Fruit fly (Drosophila melanogaster) whole organism, prepupa: ENCODE measurements around the gene CG11790.
A peak's percentile ranks its signal among the peaks of the same experiment; 100 is the strongest.

Experiments used
- Blimp-1 ChIP-seq: fragments of 200-800 bp; sonication (Bioruptor generic); optimal IDR thresholded peaks from 3 replicates; lab custom pipeline; 2017; ENCODE audit warnings: missing biosample characterization, missing genetic modification characterization, mild to moderate bottlenecking, moderate library complexity, missing genetic modification reagents
- CG10669 ChIP-seq: fragments of 200-800 bp; sonication (Bioruptor generic); optimal IDR thresholded peaks from 3 replicates; lab custom pipeline; 2018; ENCODE audit warnings: missing biosample characterization, mild to moderate bottlenecking, missing genetic modification characterization, moderate library complexity
- CG11762 ChIP-seq: fragments of 200-800 bp; sonication (Bioruptor generic); optimal IDR thresholded peaks from 3 replicates; lab custom pipeline; 2016; ENCODE audit warnings: missing biosample characterization, missing genetic modification characterization; ENCODE audit not compliant: insufficient read depth
- CG15336 ChIP-seq: fragments of 200-800 bp; sonication (Bioruptor generic); IDR thresholded peaks from 2 replicates; pipeline ENCODE4 v1.3.6; 2022; ENCODE audit warnings: missing biosample characterization, missing genetic modification characterization
- CG1621 ChIP-seq: fragments of 200-800 bp; sonication (Bioruptor generic); optimal IDR thresholded peaks from 3 replicates; lab custom pipeline; 2018; ENCODE audit warnings: missing biosample characterization, mild to moderate bottlenecking, missing genetic modification characterization
- CG31627 ChIP-seq: fragments of 200-800 bp; sonication (Bioruptor generic); optimal IDR thresholded peaks from 3 replicates; lab custom pipeline; 2016; ENCODE audit warnings: missing biosample characterization, missing genetic modification characterization
- CG32006 ChIP-seq: fragments of 200-800 bp; sonication (Bioruptor generic); optimal IDR thresholded peaks from 3 replicates; lab custom pipeline; 2017; ENCODE audit warnings: missing biosample characterization, mild to moderate bottlenecking, missing genetic modification characterization
- CG3919 ChIP-seq: fragments of 200-800 bp; sonication (Bioruptor generic); optimal IDR thresholded peaks from 3 replicates; lab custom pipeline; 2016; ENCODE audit warnings: missing biosample characterization, missing genetic modification characterization
- CG4318 ChIP-seq: fragments of 200-800 bp; sonication (Bioruptor generic); optimal IDR thresholded peaks from 3 replicates; lab custom pipeline; 2017; ENCODE audit warnings: missing biosample characterization, mild to moderate bottlenecking, missing genetic modification characterization
- CG6163 ChIP-seq: fragments of 200-800 bp; sonication (Bioruptor generic); IDR thresholded peaks from 3 replicates; pipeline ENCODE4 v1.3.6; 2022; ENCODE audit warnings: missing biosample characterization, missing genetic modification characterization
- CG6276 ChIP-seq: fragments of 200-800 bp; sonication (Bioruptor generic); optimal IDR thresholded peaks from 2 replicates; lab custom pipeline; 2017; ENCODE audit warnings: missing biosample characterization, mild to moderate bottlenecking, missing genetic modification characterization
- CG6792 ChIP-seq: fragments of 200-800 bp; sonication (Bioruptor generic); optimal IDR thresholded peaks from 3 replicates; lab custom pipeline; 2016; ENCODE audit warnings: missing biosample characterization, missing genetic modification characterization
- CG6808 ChIP-seq: fragments of 200-800 bp; sonication (Bioruptor generic); optimal IDR thresholded peaks from 3 replicates; lab custom pipeline; 2017; ENCODE audit warnings: missing biosample characterization, missing genetic modification characterization, mild to moderate bottlenecking, moderate library complexity, missing genetic modification reagents
- CG6854 ChIP-seq: fragments of 200-800 bp; sonication (Bioruptor generic); optimal IDR thresholded peaks from 2 replicates; lab custom pipeline; 2017; ENCODE audit warnings: missing biosample characterization, mild to moderate bottlenecking, missing genetic modification characterization
- CG7368 ChIP-seq: fragments of 200-800 bp; sonication (Bioruptor generic); optimal IDR thresholded peaks from 3 replicates; lab custom pipeline; 2016; ENCODE audit warnings: missing biosample characterization, missing genetic modification characterization
- CG8632 ChIP-seq: fragments of 200-800 bp; sonication (Bioruptor generic); optimal IDR thresholded peaks from 3 replicates; lab custom pipeline; 2016; ENCODE audit warnings: missing biosample characterization, missing genetic modification characterization
- CG9139 ChIP-seq: fragments of 200-800 bp; sonication (Bioruptor generic); optimal IDR thresholded peaks from 3 replicates; lab custom pipeline; 2017; ENCODE audit warnings: missing biosample characterization, mild to moderate bottlenecking, missing genetic modification characterization
- Eip75B ChIP-seq: fragments of 200-800 bp; sonication (Bioruptor generic); optimal IDR thresholded peaks from 3 replicates; lab custom pipeline; 2016; ENCODE audit warnings: missing biosample characterization, missing genetic modification characterization
- Eip78C ChIP-seq: fragments of 200-800 bp; sonication (Bioruptor generic); peaks from one replicate; lab custom pipeline; 2016; ENCODE audit warnings: missing biosample characterization, missing genetic modification characterization
- Eip93F ChIP-seq: fragments of 200-800 bp; sonication (Bioruptor generic); optimal IDR thresholded peaks from 2 replicates; lab custom pipeline; 2016; ENCODE audit warnings: missing biosample characterization, mild to moderate bottlenecking, missing genetic modification characterization
- Ets21C ChIP-seq: fragments of 200-800 bp; sonication (Bioruptor generic); optimal IDR thresholded peaks from 3 replicates; lab custom pipeline; 2016; ENCODE audit warnings: missing biosample characterization, missing genetic modification characterization
- Ets96B ChIP-seq: fragments of 200-800 bp; optimal IDR thresholded peaks from 2 replicates; lab custom pipeline; 2019; ENCODE audit warnings: missing biosample characterization, mild to moderate bottlenecking, missing genetic modification characterization, moderate library complexity
- Gug ChIP-seq: fragments of 200-800 bp; sonication (Bioruptor generic); IDR thresholded peaks from 2 replicates; pipeline ENCODE4 v1.3.6; 2022; ENCODE audit warnings: missing biosample characterization, missing genetic modification characterization
- Hr38 ChIP-seq: sonication (Bioruptor generic); optimal IDR thresholded peaks from 2 replicates; lab custom pipeline; 2016; ENCODE audit warnings: missing biosample characterization, missing genetic modification characterization
- Hr39 ChIP-seq: fragments of 200-800 bp; sonication (Bioruptor generic); optimal IDR thresholded peaks from 2 replicates; lab custom pipeline; 2016; ENCODE audit warnings: missing biosample characterization, missing genetic modification characterization
- Hr4 ChIP-seq: fragments of 200-800 bp; sonication (Bioruptor generic); optimal IDR thresholded peaks from 3 replicates; lab custom pipeline; 2016; ENCODE audit warnings: missing biosample characterization, missing genetic modification characterization
- Lpt ChIP-seq: fragments of 200-800 bp; sonication (Bioruptor generic); optimal IDR thresholded peaks from 3 replicates; lab custom pipeline; 2016; ENCODE audit warnings: missing biosample characterization, missing genetic modification characterization
- Met ChIP-seq: fragments of 200-800 bp; sonication (Bioruptor generic); optimal IDR thresholded peaks from 3 replicates; lab custom pipeline; 2016; ENCODE audit warnings: missing biosample characterization, missing genetic modification characterization
- Sox14 ChIP-seq: fragments of 200-800 bp; sonication (Bioruptor generic); optimal IDR thresholded peaks from 3 replicates; lab custom pipeline; 2016; ENCODE audit warnings: missing biosample characterization, missing genetic modification characterization
- acj6 ChIP-seq: fragments of 200-800 bp; sonication (Bioruptor generic); optimal IDR thresholded peaks from 3 replicates; lab custom pipeline; 2016; ENCODE audit warnings: missing biosample characterization, missing genetic modification characterization
- cyc ChIP-seq: fragments of 200-800 bp; sonication (Bioruptor generic); optimal IDR thresholded peaks from 3 replicates; lab custom pipeline; 2016; ENCODE audit warnings: missing biosample characterization, missing genetic modification characterization
- eg ChIP-seq: fragments of 200-800 bp; sonication (Bioruptor generic); IDR thresholded peaks from 3 replicates; pipeline ENCODE4 v1.3.6; 2022; ENCODE audit warnings: missing biosample characterization, missing genetic modification characterization
- esn ChIP-seq: fragments of 200-800 bp; sonication (Bioruptor generic); optimal IDR thresholded peaks from 2 replicates; lab custom pipeline; 2016; ENCODE audit warnings: missing biosample characterization, mild to moderate bottlenecking, missing genetic modification characterization, moderate library complexity
- fd85E ChIP-seq: fragments of 200-800 bp; sonication (Bioruptor generic); optimal IDR thresholded peaks from 3 replicates; lab custom pipeline; 2016; ENCODE audit warnings: missing biosample characterization, missing genetic modification characterization
- fkh ChIP-seq: fragments of 200-800 bp; sonication (Bioruptor generic); optimal IDR thresholded peaks from 3 replicates; lab custom pipeline; 2017; ENCODE audit warnings: missing biosample characterization, mild to moderate bottlenecking, missing genetic modification characterization, moderate library complexity
- lz ChIP-seq: fragments of 200-800 bp; sonication (Bioruptor generic); optimal IDR thresholded peaks from 3 replicates; lab custom pipeline; 2016; ENCODE audit warnings: missing biosample characterization, missing genetic modification characterization
- net ChIP-seq: fragments of 200-800 bp; sonication (Bioruptor generic); optimal IDR thresholded peaks from 3 replicates; lab custom pipeline; 2016; ENCODE audit warnings: missing biosample characterization, missing genetic modification characterization
- pdm3 ChIP-seq: fragments of 200-800 bp; sonication (Bioruptor generic); optimal IDR thresholded peaks from 3 replicates; lab custom pipeline; 2016; ENCODE audit warnings: missing biosample characterization, missing genetic modification characterization
- salr ChIP-seq, 2 experiments: fragments of 200-800 bp; sonication (Bioruptor generic); optimal IDR thresholded peaks; 3 replicates each; lab custom pipeline; 2016 to 2018; ENCODE audit warnings: missing biosample characterization in 2 of 2, missing genetic modification characterization in 2 of 2, mild to moderate bottlenecking in 1 of 2
- spab ChIP-seq: fragments of 200-800 bp; sonication (Bioruptor generic); optimal IDR thresholded peaks from 2 replicates; lab custom pipeline; 2017; ENCODE audit warnings: missing biosample characterization, mild to moderate bottlenecking, missing genetic modification characterization, missing genetic modification reagents
- ss ChIP-seq, 2 experiments: fragments of 200-800 bp; sonication (Bioruptor generic); optimal IDR thresholded peaks; 2 replicates in 1 of 2; 3 replicates in 1 of 2; lab custom pipeline; 2017 to 2018; ENCODE audit warnings: mild to moderate bottlenecking in 2 of 2, missing biosample characterization in 2 of 2, missing genetic modification characterization in 2 of 2, moderate library complexity in 1 of 2
- svp ChIP-seq: fragments of 200-800 bp; sonication (Bioruptor generic); peaks from one replicate; lab custom pipeline; 2016; ENCODE audit warnings: missing biosample characterization, missing genetic modification characterization
- topi ChIP-seq: fragments of 200-800 bp; sonication (Bioruptor generic); optimal IDR thresholded peaks from 3 replicates; lab custom pipeline; 2016; ENCODE audit warnings: missing biosample characterization, missing genetic modification characterization
- vri ChIP-seq: fragments of 200-800 bp; sonication (Bioruptor generic); optimal IDR thresholded peaks from 3 replicates; lab custom pipeline; 2016; ENCODE audit warnings: missing biosample characterization, mild to moderate bottlenecking, missing genetic modification characterization

Gene CG11790

DNA sequence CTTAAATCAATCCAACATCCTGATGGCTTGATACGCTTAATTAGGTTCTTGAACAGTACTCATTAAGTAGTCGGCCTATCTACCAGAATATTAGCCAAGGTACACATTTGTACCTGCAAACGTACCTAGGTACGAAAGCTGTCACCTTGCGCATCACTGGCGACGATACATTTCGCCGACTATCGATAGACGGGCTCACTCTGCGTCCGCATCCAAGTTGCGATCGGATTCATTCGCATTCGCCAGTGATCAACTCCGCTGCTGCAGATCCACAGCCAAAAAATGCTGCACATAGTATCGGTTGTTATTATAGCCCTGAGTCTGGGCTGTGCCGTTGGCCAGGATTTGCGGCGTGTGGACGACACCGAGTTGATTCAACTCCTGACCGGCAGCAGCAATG, at the start of gene CG11790:
Gene CG11790, plus strand, starts transcription at position 203 of the 400 bp plus-strand sequence.
- TF ChIP-seq esn (GFP tag; lab: Kevin White, UChicago) (peak; percentile 34), CG1621 (peak; percentile 54), CG6854 (GFP tag; lab: Kevin White, UChicago) (peak; percentile 5), topi (GFP tag; lab: Kevin White, UChicago) (peak; percentile 11), Eip75B (peak; percentile 11), CG11762 (GFP tag; lab: Kevin White, UChicago) (no peak), Eip78C (GFP tag; lab: Kevin White, UChicago) (peak; percentile 22), pdm3 (no peak)

DNA sequence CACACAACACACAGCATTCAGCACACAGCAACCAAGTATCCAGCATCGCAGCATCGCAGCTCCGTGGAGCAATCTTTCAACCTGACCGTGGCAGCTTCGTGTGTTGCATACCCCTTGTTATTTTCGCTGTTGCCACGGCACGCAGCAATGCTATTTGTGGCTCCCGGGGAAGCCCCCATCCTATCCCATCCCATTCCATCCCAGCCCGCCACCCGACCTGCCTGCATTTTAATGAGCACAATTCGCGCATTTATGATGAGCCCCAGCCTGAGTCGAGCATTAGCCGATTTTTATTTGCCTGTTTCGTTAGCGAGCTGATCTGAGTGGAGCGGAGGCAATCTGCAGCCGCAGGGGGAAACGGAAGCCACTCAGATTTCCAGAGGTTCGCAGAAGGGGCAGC, 47.9 kb upstream of the CG11790 start:
- no peak for TF ChIP-seq Lpt (GFP tag; lab: Kevin White, UChicago)

DNA sequence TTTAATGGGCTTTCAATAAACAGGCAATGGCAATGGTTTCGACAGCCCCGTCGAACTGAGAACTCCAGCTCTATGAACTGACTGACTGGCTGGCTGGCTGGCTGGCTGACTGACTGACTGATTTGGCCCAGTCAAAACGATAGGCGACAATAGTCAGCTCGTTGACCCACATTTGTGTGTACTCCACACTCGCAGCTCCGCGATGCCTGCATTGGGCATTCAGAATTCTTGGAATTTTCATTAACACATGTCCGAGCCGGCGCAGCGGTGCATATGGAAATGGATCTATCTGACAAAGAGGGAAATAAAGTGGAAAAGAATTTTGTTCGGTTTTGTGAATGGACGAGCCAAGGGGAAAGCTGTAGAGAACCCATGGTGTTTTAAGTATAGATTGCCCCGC, 45.2 kb upstream of the CG11790 start:
- TF ChIP-seq Sox14 (GFP tag; lab: Kevin White, UChicago) (no peak), CG15336 (GFP tag; lab: Robert Waterston, UW) (no peak), CG6276 (GFP tag; lab: Kevin White, UChicago) (no peak), fd85E (GFP tag; lab: Kevin White, UChicago) (no peak), Ets96B (tag; lab: Kevin White, UChicago) (no peak), eg (GFP tag; lab: Robert Waterston, UW) (no peak), net (GFP tag; lab: Kevin White, UChicago) (no peak), Ets21C (GFP tag; lab: Kevin White, UChicago) (no peak), CG8632 (no peak), CG4318 (GFP tag; lab: Kevin White, UChicago) (no peak), CG3919 (GFP tag; lab: Kevin White, UChicago) (no peak), Eip93F (GFP tag; lab: Kevin White, UChicago) (no peak), acj6 (no peak), ss (GFP tag; optimal IDR thresholded peaks at IDR 0.05; lab: Kevin White, UChicago) (no peak)

DNA sequence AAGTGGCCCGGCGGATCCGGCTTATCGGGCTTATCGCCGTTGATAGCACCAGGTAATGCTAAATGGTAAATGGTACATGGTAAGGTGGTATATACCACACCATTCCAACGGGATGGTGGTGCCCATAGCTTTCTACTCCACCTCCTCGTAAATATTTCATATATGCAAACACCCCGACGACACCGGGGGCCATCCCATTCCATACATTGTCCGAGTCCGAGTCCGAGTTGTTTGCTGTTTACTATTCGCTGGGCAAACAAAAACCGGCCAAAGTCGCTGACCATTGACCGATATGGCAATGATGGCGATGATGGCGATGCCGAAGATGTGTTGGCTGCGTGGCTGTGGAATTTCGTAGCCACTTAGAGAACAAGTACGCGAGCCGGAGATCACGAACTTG, 43.4 kb upstream of the CG11790 start:
- TF ChIP-seq salr (GFP tag; optimal IDR thresholded peaks at IDR 0.05; lab: Kevin White, UChicago): no peak
- TF ChIP-seq Eip93F (GFP tag; lab: Kevin White, UChicago): no peak
- peak; percentile 62 for TF ChIP-seq fkh

DNA sequence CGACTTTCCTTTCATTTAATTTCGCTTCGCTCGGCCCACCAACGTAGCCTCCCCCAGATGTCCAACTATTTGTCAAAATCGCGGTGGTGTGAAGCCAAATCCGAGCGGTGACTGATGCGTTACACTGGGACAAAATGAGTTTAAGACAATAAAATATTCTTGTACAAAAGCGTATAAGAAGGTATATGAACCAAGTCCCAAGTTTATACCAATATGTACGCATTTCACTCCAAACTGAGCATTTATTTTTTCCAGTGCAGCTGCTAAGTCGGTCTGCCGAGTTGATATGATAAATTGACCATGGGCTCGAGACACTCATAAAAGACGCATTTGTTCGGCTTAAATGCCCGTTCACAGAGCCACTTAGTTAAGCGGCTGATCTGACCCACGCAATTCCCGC, 42.7 kb upstream of the CG11790 start:
- TF ChIP-seq CG3919 (GFP tag; lab: Kevin White, UChicago) (peak; percentile 62), CG6792 (GFP tag; lab: Kevin White, UChicago) (no peak), CG6808 (no peak), CG6163 (GFP tag; lab: Robert Waterston, UW) (0 out of 3 replicates have a peak, but pooled peaks have one; percentile 56), CG31627 (GFP tag; lab: Kevin White, UChicago) (peak; percentile 10), Gug (peak; percentile 39; the same call in 1 of the 2 replicates), acj6 (peak; percentile 34), Ets21C (GFP tag; lab: Kevin White, UChicago) (no peak), net (GFP tag; lab: Kevin White, UChicago) (peak; percentile 39), spab (GFP tag; lab: Kevin White, UChicago) (no peak), Hr38 (GFP tag; lab: Kevin White, UChicago) (no peak), lz (no peak), CG32006 (GFP tag; lab: Kevin White, UChicago) (peak; percentile 76), CG8632 (no peak), vri (GFP tag; lab: Kevin White, UChicago) (no peak), Blimp-1 (GFP tag; lab: Kevin White, UChicago) (no peak), CG1621 (no peak), Hr4 (GFP tag; lab: Kevin White, UChicago) (peak; percentile 81), pdm3 (peak; percentile 47), Eip78C (GFP tag; lab: Kevin White, UChicago) (peak; percentile 81), Met (GFP tag; lab: Kevin White, UChicago) (no peak), CG10669 (GFP tag; lab: Kevin White, UChicago) (no peak), svp (GFP tag; lab: Kevin White, UChicago) (peak; percentile 50), Hr39 (GFP tag; lab: Kevin White, UChicago) (peak; percentile 39), cyc (peak; percentile 30), CG6854 (GFP tag; lab: Kevin White, UChicago) (no peak), CG9139 (GFP tag; lab: Kevin White, UChicago) (no peak), CG7368 (GFP tag; lab: Kevin White, UChicago) (peak; percentile 1)
